Worm (Caenorhabditis elegans): ENCODE data around the gene F59D12.2.

The F59D12.2 gene

ce11 chrX:15654969-15655368, 20.6 kb downstream of the F59D12.2 start:
- TF ChIP-seq nhr-90 (tag; optimal IDR thresholded peaks at IDR 0.05; ENCODE audit: poor library complexity) (no peak), ceh-88 (GFP tag; IDR thresholded peaks at IDR 0.05) (no peak), jun-1 (tag; optimal IDR thresholded peaks at IDR 0.05) (no peak), ztf-4 (tag; optimal IDR thresholded peaks at IDR 0.05) (no peak), nhr-237 (tag; optimal IDR thresholded peaks at IDR 0.05) (no peak), sptf-1 (tag; optimal IDR thresholded peaks at IDR 0.05) (no peak), swsn-7 (tag; optimal IDR thresholded peaks at IDR 0.05) (no peak), lir-3 (tag; optimal IDR thresholded peaks at IDR 0.05; ENCODE audit: poor library complexity) (no peak)

- no peak for TF ChIP-seq sox-4 (tag; optimal IDR thresholded peaks at IDR 0.05)
- TF ChIP-seq lin-15B (tag; optimal IDR thresholded peaks at IDR 0.05): no peak
- peak; percentile 71 for TF ChIP-seq ceh-8 (GFP tag; optimal IDR thresholded peaks at IDR 0.05)
- TF ChIP-seq jun-1 (tag; optimal IDR thresholded peaks at IDR 0.05): no peak
- TF ChIP-seq nhr-71 (tag; optimal IDR thresholded peaks at IDR 0.05): peak; percentile 7
- no peak for TF ChIP-seq efl-3 (GFP tag; optimal IDR thresholded peaks at IDR 0.05)
- peak; percentile 2 for TF ChIP-seq snu-23 (GFP tag; optimal IDR thresholded peaks at IDR 0.05)
- TF ChIP-seq lin-14 (GFP tag; optimal IDR thresholded peaks at IDR 0.05): peak; percentile 76
- TF ChIP-seq fkh-8 (tag; optimal IDR thresholded peaks at IDR 0.05): peak; percentile 47
- no peak for TF ChIP-seq blmp-1 (tag; optimal IDR thresholded peaks at IDR 0.05)
- TF ChIP-seq dsc-1 (tag; optimal IDR thresholded peaks at IDR 0.05): peak; percentile 5
- TF ChIP-seq ceh-82 (tag; optimal IDR thresholded peaks at IDR 0.05): peak in 1 of 3 experiments; percentile 12
- TF ChIP-seq egl-13 (tag; optimal IDR thresholded peaks at IDR 0.05): peak; percentile 4
- TF ChIP-seq unc-86 (tag; optimal IDR thresholded peaks at IDR 0.05): no peak
- TF ChIP-seq aly-2 (tag; optimal IDR thresholded peaks at IDR 0.05): no peak
- TF ChIP-seq lsy-2 (tag; optimal IDR thresholded peaks at IDR 0.05): peak in 1 of 2 experiments; percentile 3
- TF ChIP-seq ama-1 (optimal IDR thresholded peaks at IDR 0.05): no peak
- TF ChIP-seq nhr-85 (tag): peak; percentile 43
- no peak for TF ChIP-seq Y116A8C.19 (tag; optimal IDR thresholded peaks at IDR 0.05; ENCODE audit: borderline replicate concordance)
- no peak for TF ChIP-seq lin-13 (GFP tag; optimal IDR thresholded peaks at IDR 0.05)
- TF ChIP-seq tlp-1 (tag; optimal IDR thresholded peaks at IDR 0.05): no peak
- TF ChIP-seq zag-1 (tag; optimal IDR thresholded peaks at IDR 0.05): no peak
- peak; percentile 43; the same call in 1 of the 2 replicates for TF ChIP-seq mab-9 (GFP tag; IDR thresholded peaks at IDR 0.05)
- no peak for TF ChIP-seq nhr-237 (tag; optimal IDR thresholded peaks at IDR 0.05)
- TF ChIP-seq alr-1 (tag; optimal IDR thresholded peaks at IDR 0.05; ENCODE audit: borderline replicate concordance): no peak
Observed at ce11 chrX:15653196-15653595, 22.3 kb downstream of the F59D12.2 start.

ce11 chrX:15650919-15651420, 24.6 kb downstream of the F59D12.2 start, which contains the start of gene F59D12.3:
TSS of gene F59D12.3 (minus strand) at chrX:15650969.
- TF ChIP-seq swsn-7 (tag; optimal IDR thresholded peaks at IDR 0.05): no peak
- peak; percentile 21 for TF ChIP-seq lin-14 (GFP tag; optimal IDR thresholded peaks at IDR 0.05)
- no peak for TF ChIP-seq nhr-71 (tag; optimal IDR thresholded peaks at IDR 0.05)
- TF ChIP-seq aly-2 (tag; optimal IDR thresholded peaks at IDR 0.05): no peak
- TF ChIP-seq snpc-4 (tag; optimal IDR thresholded peaks at IDR 0.05): no peak
- TF ChIP-seq ceh-8 (GFP tag; optimal IDR thresholded peaks at IDR 0.05): peak; percentile 60
- peak; percentile 53 for TF ChIP-seq ceh-63 (GFP tag; optimal IDR thresholded peaks at IDR 0.05)
- no peak for TF ChIP-seq F16B12.6 (tag; optimal IDR thresholded peaks at IDR 0.05)

- TF ChIP-seq ceh-8 (GFP tag; optimal IDR thresholded peaks at IDR 0.05) (no peak), snpc-4 (tag; optimal IDR thresholded peaks at IDR 0.05) (peak; percentile 41), fkh-4 (tag; optimal IDR thresholded peaks at IDR 0.05; ENCODE audit: borderline replicate concordance) (no peak), C04F5.9 (tag; optimal IDR thresholded peaks at IDR 0.05) (no peak), hlh-17 (GFP tag; optimal IDR thresholded peaks at IDR 0.05; ENCODE audit: borderline replicate concordance) (peak; percentile 10), pag-3 (tag; optimal IDR thresholded peaks at IDR 0.05; ENCODE audit: borderline replicate concordance, insufficient read depth) (no peak), F16B12.6 (tag; optimal IDR thresholded peaks at IDR 0.05) (no peak)
Observed at ce11 chrX:15650428-15650827, 25.1 kb downstream of the F59D12.2 start.

Measured in whole organism, L1 larva.